Fruit fly (Drosophila melanogaster): ENCODE data around the gene SK.

DNA sequence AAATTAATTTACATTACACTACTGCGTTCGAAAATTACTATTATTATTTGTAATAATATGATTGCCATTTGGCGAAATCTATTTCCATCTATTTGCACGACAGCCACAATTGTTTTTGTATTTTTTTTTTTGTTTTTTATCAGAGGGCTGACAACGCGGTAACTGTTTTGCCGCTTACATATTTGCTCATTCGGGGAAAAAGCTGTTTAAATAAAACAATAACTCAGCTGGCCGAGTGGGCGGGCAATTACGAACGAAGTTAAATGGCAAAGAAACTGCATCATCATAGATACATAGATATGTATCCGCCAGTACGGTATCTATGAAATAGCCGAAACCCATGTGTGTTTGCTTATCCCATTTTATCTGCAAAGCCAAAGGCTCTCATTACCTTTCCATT is 68.8 kb downstream of the SK start:
- TF ChIP-seq h (optimal IDR thresholded peaks at IDR 0.05): no peak
- TF ChIP-seq psq (optimal IDR thresholded peaks at IDR 0.05): no peak
